Worm (Caenorhabditis elegans) whole organism, early embryonic: ENCODE measurements around the gene clec-242.

Experiments
- B0310.2 ChIP-seq: sonication (generic microtip); optimal IDR thresholded peaks from 2 replicates; lab custom pipeline; 2016; ENCODE audit warnings: mild to moderate bottlenecking, missing genetic modification characterization, missing compliant biosample characterization
- F13C5.2 ChIP-seq: sonication (generic microtip); optimal IDR thresholded peaks from 2 replicates; lab custom pipeline; 2017; ENCODE audit warnings: mild to moderate bottlenecking, missing genetic modification characterization, inconsistent platforms, missing compliant biosample characterization
- aly-1 ChIP-seq: sonication (generic microtip); optimal IDR thresholded peaks from 2 replicates; lab custom pipeline; 2016; ENCODE audit warnings: missing genetic modification characterization, missing compliant biosample characterization
- ama-1 ChIP-seq: fragments of 150-350 bp; optimal IDR thresholded peaks from 2 replicates; lab custom pipeline; 2014
- ceh-13 ChIP-seq: fragments of 200-800 bp; sonication (Bioruptor generic); optimal IDR thresholded peaks from 2 replicates; lab custom pipeline; 2018; ENCODE audit warnings: mild to moderate bottlenecking, missing genetic modification characterization, missing compliant biosample characterization
- ceh-36 ChIP-seq: sonication (generic microtip); optimal IDR thresholded peaks from 2 replicates; lab custom pipeline; 2016; ENCODE audit warnings: missing genetic modification characterization, inconsistent platforms, missing compliant biosample characterization
- ets-7 ChIP-seq: sonication (generic microtip); optimal IDR thresholded peaks from 2 replicates; lab custom pipeline; 2016; ENCODE audit warnings: missing genotype, missing genetic modification characterization, missing compliant biosample characterization
- flt-1 ChIP-seq: fragments of 200-800 bp; sonication (Bioruptor generic); IDR thresholded peaks from 2 replicates; pipeline ENCODE4 v1.3.6; 2022; ENCODE audit warnings: missing genetic modification characterization, missing compliant biosample characterization
- hmg-4 ChIP-seq: fragments of 200-800 bp; sonication (Bioruptor generic); optimal IDR thresholded peaks from 2 replicates; lab custom pipeline; 2018; ENCODE audit warnings: mild to moderate bottlenecking, missing genetic modification characterization, missing compliant biosample characterization
- tbx-37 ChIP-seq: fragments of 200-800 bp; sonication (Bioruptor generic); conservative IDR thresholded peaks from 2 replicates; pipeline ENCODE4 v1.3.6; 2022; ENCODE audit warnings: missing genetic modification reagents, missing genetic modification characterization, missing compliant biosample characterization

ce11 chrV:17272112-17272511 is 26.8 kb upstream of the clec-242 start:
- TF ChIP-seq ama-1 (no peak), ets-7 (tag; lab: Kevin White, UChicago) (no peak), aly-1 (tag; lab: Kevin White, UChicago) (no peak), flt-1 (no peak), F13C5.2 (tag; lab: Kevin White, UChicago) (no peak), ceh-36 (no peak), hmg-4 (GFP tag; lab: Kevin White, UChicago) (no peak), tbx-37 (GFP tag; lab: Robert Waterston, UW) (no peak), ceh-13 (GFP tag; lab: Kevin White, UChicago) (no peak), B0310.2 (tag; lab: Kevin White, UChicago) (no peak)
